Fruit fly (Drosophila melanogaster): ENCODE results near the gene bbg.

bbg gene

dm6 chr3L:14448321-14449043 is 87.6 kb downstream of the bbg start:
- no peak for TF ChIP-seq Mnt (GFP tag; optimal IDR thresholded peaks at IDR 0.05)
- TF ChIP-seq Crg-1 (GFP tag; optimal IDR thresholded peaks at IDR 0.05): no peak
- no peak for TF ChIP-seq ovo (GFP tag; optimal IDR thresholded peaks at IDR 0.05)
- peak; percentile 27 for TF ChIP-seq CG7045 (GFP tag; optimal IDR thresholded peaks at IDR 0.05)
- no peak for TF ChIP-seq Hr96 (GFP tag; optimal IDR thresholded peaks at IDR 0.05)
- TF ChIP-seq CG5204 (GFP tag; optimal IDR thresholded peaks at IDR 0.05): peak; percentile 4
- TF ChIP-seq cic (GFP tag; optimal IDR thresholded peaks at IDR 0.05): no peak
- no peak for TF ChIP-seq cnc (optimal IDR thresholded peaks at IDR 0.05)
- no peak for TF ChIP-seq toe (GFP tag; optimal IDR thresholded peaks at IDR 0.05)
- TF ChIP-seq CG11617 (GFP tag; optimal IDR thresholded peaks at IDR 0.05): no peak
- peak; percentile 55 for TF ChIP-seq CG7101 (tag; optimal IDR thresholded peaks at IDR 0.05)
- no peak for TF ChIP-seq pad (GFP tag; optimal IDR thresholded peaks at IDR 0.05)
- TF ChIP-seq bab1 (GFP tag; optimal IDR thresholded peaks at IDR 0.05): peak; percentile 29
- no peak for TF ChIP-seq CG1620 (GFP tag; optimal IDR thresholded peaks at IDR 0.05)
- no peak for TF ChIP-seq kay (GFP tag; ENCODE audit: borderline replicate concordance)
- peak; percentile 43 for TF ChIP-seq tj (GFP tag; optimal IDR thresholded peaks at IDR 0.05)
- peak; percentile 13 for TF ChIP-seq CG12768 (GFP tag; optimal IDR thresholded peaks at IDR 0.05)
- TF ChIP-seq Clk (GFP tag; optimal IDR thresholded peaks at IDR 0.05): no peak
- peak; percentile 55 for TF ChIP-seq CG14711 (tag; optimal IDR thresholded peaks at IDR 0.05)
- peak; percentile 63 for TF ChIP-seq CG33017 (tag; optimal IDR thresholded peaks at IDR 0.05)

DNA sequence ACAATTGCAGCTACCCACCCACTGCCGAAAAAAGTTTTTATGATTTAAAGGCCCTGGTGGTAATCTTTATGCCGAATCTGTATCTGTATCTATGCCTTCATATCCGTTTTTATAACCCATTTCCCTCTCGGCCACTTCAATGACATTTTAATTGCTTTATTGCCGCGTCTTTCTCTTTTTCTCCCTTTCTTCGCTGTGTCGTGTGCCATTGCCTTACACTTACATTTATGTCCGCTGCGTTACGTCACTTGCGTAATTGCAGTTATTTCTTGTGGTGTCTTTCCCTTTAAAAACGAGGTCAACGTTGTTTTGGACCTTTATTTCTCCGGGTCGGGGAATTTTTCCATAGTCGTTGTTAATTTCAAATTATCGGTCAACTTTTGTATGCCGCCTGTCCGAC is 88.7 kb downstream of the bbg start:
- TF ChIP-seq bab1 (GFP tag; optimal IDR thresholded peaks at IDR 0.05): no peak
- no peak for TF ChIP-seq pad (GFP tag; optimal IDR thresholded peaks at IDR 0.05)
- TF ChIP-seq toe (GFP tag; optimal IDR thresholded peaks at IDR 0.05): no peak
- TF ChIP-seq CG7045 (GFP tag; optimal IDR thresholded peaks at IDR 0.05): no peak
- no peak for TF ChIP-seq CG1620 (GFP tag; optimal IDR thresholded peaks at IDR 0.05)
- TF ChIP-seq CG14711 (tag; optimal IDR thresholded peaks at IDR 0.05): no peak
- TF ChIP-seq Mnt (GFP tag; optimal IDR thresholded peaks at IDR 0.05): no peak
- no peak for TF ChIP-seq Crg-1 (GFP tag; optimal IDR thresholded peaks at IDR 0.05)
- TF ChIP-seq tj (GFP tag; optimal IDR thresholded peaks at IDR 0.05): no peak

dm6 chr3L:14446874-14447273 is 89.2 kb downstream of the bbg start:
- no peak for TF ChIP-seq CG12768 (GFP tag; optimal IDR thresholded peaks at IDR 0.05)
- TF ChIP-seq CG11617 (GFP tag; optimal IDR thresholded peaks at IDR 0.05): no peak
- no peak for TF ChIP-seq CG1620 (GFP tag; optimal IDR thresholded peaks at IDR 0.05)
- no peak for TF ChIP-seq Hr96 (GFP tag; optimal IDR thresholded peaks at IDR 0.05)
- no peak for TF ChIP-seq Mnt (GFP tag; optimal IDR thresholded peaks at IDR 0.05)
- no peak for TF ChIP-seq CG14711 (tag; optimal IDR thresholded peaks at IDR 0.05)
- no peak for TF ChIP-seq CG33017 (tag; optimal IDR thresholded peaks at IDR 0.05)
- no peak for TF ChIP-seq toe (GFP tag; optimal IDR thresholded peaks at IDR 0.05)
- no peak for TF ChIP-seq ovo (GFP tag; optimal IDR thresholded peaks at IDR 0.05)
- TF ChIP-seq cic (GFP tag; optimal IDR thresholded peaks at IDR 0.05): no peak
- TF ChIP-seq tj (GFP tag; optimal IDR thresholded peaks at IDR 0.05): no peak
- TF ChIP-seq Clk (GFP tag; optimal IDR thresholded peaks at IDR 0.05): no peak
- TF ChIP-seq CG7045 (GFP tag; optimal IDR thresholded peaks at IDR 0.05): no peak

- TF ChIP-seq Hr96 (GFP tag; optimal IDR thresholded peaks at IDR 0.05) (no peak), CG14711 (tag; optimal IDR thresholded peaks at IDR 0.05) (no peak), tj (GFP tag; optimal IDR thresholded peaks at IDR 0.05) (no peak), CG7045 (GFP tag; optimal IDR thresholded peaks at IDR 0.05) (no peak)
Observed at dm6 chr3L:14440592-14440991, 95.5 kb downstream of the bbg start.

DNA sequence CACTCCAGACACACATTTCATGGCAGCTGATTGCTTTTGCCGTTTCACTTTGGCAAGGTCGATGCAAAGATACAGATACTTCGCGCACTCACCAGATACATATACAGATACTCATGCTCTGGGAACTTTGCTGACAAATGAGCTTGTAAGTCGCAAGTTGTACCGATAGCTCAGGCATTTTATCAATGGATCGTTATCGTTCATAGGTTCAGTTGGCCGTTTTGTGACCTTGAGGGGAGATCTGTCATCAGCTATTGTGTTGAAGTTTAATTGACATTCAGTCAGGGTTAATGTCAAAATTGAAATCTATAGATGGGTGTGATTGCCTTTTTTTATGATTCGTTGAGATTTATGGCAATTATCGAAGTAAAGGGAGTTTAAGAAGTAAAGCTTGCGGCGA is 103.8 kb downstream of the bbg start:
- TF ChIP-seq CG1620 (GFP tag; optimal IDR thresholded peaks at IDR 0.05) (no peak), Clk (GFP tag; optimal IDR thresholded peaks at IDR 0.05) (no peak), cic (GFP tag; optimal IDR thresholded peaks at IDR 0.05) (no peak), bab1 (GFP tag; optimal IDR thresholded peaks at IDR 0.05) (no peak), Mnt (GFP tag; optimal IDR thresholded peaks at IDR 0.05) (no peak), ovo (GFP tag; optimal IDR thresholded peaks at IDR 0.05) (no peak), CG11617 (GFP tag; optimal IDR thresholded peaks at IDR 0.05) (no peak), CG5204 (GFP tag; optimal IDR thresholded peaks at IDR 0.05) (no peak), kay (GFP tag; ENCODE audit: borderline replicate concordance) (no peak), pad (GFP tag; optimal IDR thresholded peaks at IDR 0.05) (no peak), cnc (optimal IDR thresholded peaks at IDR 0.05) (no peak), CG14711 (tag; optimal IDR thresholded peaks at IDR 0.05) (no peak), tj (GFP tag; optimal IDR thresholded peaks at IDR 0.05) (no peak)

dm6 chr3L:14428958-14429357 is 107.1 kb downstream of the bbg start:
- TF ChIP-seq Clk (GFP tag; optimal IDR thresholded peaks at IDR 0.05) (no peak), CG11617 (GFP tag; optimal IDR thresholded peaks at IDR 0.05) (no peak), tj (GFP tag; optimal IDR thresholded peaks at IDR 0.05) (no peak), ovo (GFP tag; optimal IDR thresholded peaks at IDR 0.05) (no peak), cnc (optimal IDR thresholded peaks at IDR 0.05) (no peak), CG33017 (tag; optimal IDR thresholded peaks at IDR 0.05) (no peak), toe (GFP tag; optimal IDR thresholded peaks at IDR 0.05) (no peak), Mnt (GFP tag; optimal IDR thresholded peaks at IDR 0.05) (no peak), cic (GFP tag; optimal IDR thresholded peaks at IDR 0.05) (no peak), Hr96 (GFP tag; optimal IDR thresholded peaks at IDR 0.05) (no peak), bab1 (GFP tag; optimal IDR thresholded peaks at IDR 0.05) (no peak), pad (GFP tag; optimal IDR thresholded peaks at IDR 0.05) (no peak), kay (GFP tag; ENCODE audit: borderline replicate concordance) (no peak), CG7045 (GFP tag; optimal IDR thresholded peaks at IDR 0.05) (no peak), CG14711 (tag; optimal IDR thresholded peaks at IDR 0.05) (no peak), CG12768 (GFP tag; optimal IDR thresholded peaks at IDR 0.05) (no peak), CG1620 (GFP tag; optimal IDR thresholded peaks at IDR 0.05) (no peak), CG5204 (GFP tag; optimal IDR thresholded peaks at IDR 0.05) (no peak), CG7101 (tag; optimal IDR thresholded peaks at IDR 0.05) (no peak), Crg-1 (GFP tag; optimal IDR thresholded peaks at IDR 0.05) (no peak)
